Fruit fly (Drosophila melanogaster): ENCODE data around the gene CG4960.

The CG4960 gene

dm6 chr3R:25759430-25759829, 27.7 kb downstream of the CG4960 start (continued):
- peak; percentile 28 for TF ChIP-seq pdm3 (GFP tag; optimal IDR thresholded peaks at IDR 0.05)
- TF ChIP-seq vri (GFP tag; optimal IDR thresholded peaks at IDR 0.05), result peak; percentile 8
- no peak for TF ChIP-seq Hr4 (GFP tag; optimal IDR thresholded peaks at IDR 0.05)
- TF ChIP-seq lz (GFP tag; optimal IDR thresholded peaks at IDR 0.05), result no peak
- no peak for TF ChIP-seq Met (GFP tag; optimal IDR thresholded peaks at IDR 0.05)
- TF ChIP-seq dsx (GFP tag; optimal IDR thresholded peaks at IDR 0.05; ENCODE audit: poor library complexity, severe bottlenecking), result no peak
- no peak for TF ChIP-seq Lpt (GFP tag; optimal IDR thresholded peaks at IDR 0.05)

dm6 chr3R:25755864-25756507, 31.1 kb downstream of the CG4960 start:
- TF ChIP-seq Lpt (GFP tag; optimal IDR thresholded peaks at IDR 0.05), result no peak
- no peak for TF ChIP-seq Hr39 (GFP tag; optimal IDR thresholded peaks at IDR 0.05)
- TF ChIP-seq Sox14 (GFP tag; optimal IDR thresholded peaks at IDR 0.05), result no peak
- TF ChIP-seq svp (GFP tag), result peak; percentile 87

DNA sequence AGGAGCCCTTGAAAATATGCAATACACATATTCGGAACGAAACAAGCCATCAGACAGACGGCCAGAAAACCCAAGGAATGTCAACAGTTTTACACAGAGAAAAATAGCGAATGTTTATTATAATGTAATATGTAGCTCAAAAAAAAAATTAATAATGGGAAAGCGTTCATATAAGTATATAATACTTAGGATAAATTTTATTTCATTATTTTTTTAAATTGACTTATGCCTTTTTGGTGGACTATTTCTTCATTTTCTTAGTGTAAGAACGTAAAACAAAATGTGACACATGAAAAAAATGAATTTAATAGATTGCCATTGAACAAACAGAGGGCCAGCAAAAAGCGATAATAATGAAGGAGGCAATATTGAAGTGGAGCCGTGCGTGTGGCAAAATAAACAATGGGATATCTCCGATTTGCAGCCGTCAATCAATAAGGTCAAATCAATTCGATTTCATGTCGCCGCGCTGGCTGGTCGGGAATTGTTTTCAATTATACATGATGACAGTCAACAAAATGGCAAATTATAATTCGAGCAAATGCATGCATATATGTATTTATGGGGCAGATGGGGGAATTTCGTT, 32.2 kb downstream of the CG4960 start:
- TF ChIP-seq Met (GFP tag; optimal IDR thresholded peaks at IDR 0.05) (no peak), Blimp-1 (GFP tag; optimal IDR thresholded peaks at IDR 0.05) (no peak), CG7368 (GFP tag; optimal IDR thresholded peaks at IDR 0.05) (no peak), CG31627 (GFP tag; optimal IDR thresholded peaks at IDR 0.05) (no peak), salr (GFP tag; optimal IDR thresholded peaks at IDR 0.05) (no peak), achi (GFP tag; optimal IDR thresholded peaks at IDR 0.05) (no peak), topi (GFP tag; optimal IDR thresholded peaks at IDR 0.05) (peak; percentile 8), svp (GFP tag) (peak; percentile 91), fkh (GFP tag; optimal IDR thresholded peaks at IDR 0.05) (peak; percentile 47), Hr4 (GFP tag; optimal IDR thresholded peaks at IDR 0.05) (no peak), dsx (GFP tag; optimal IDR thresholded peaks at IDR 0.05; ENCODE audit: poor library complexity, severe bottlenecking) (peak; percentile 47), cyc (GFP tag; optimal IDR thresholded peaks at IDR 0.05) (no peak), Lpt (GFP tag; optimal IDR thresholded peaks at IDR 0.05) (no peak), Smox (GFP tag; optimal IDR thresholded peaks at IDR 0.05) (no peak), CG16779 (tag; optimal IDR thresholded peaks at IDR 0.05) (no peak), CG3032 (tag; optimal IDR thresholded peaks at IDR 0.05) (peak; percentile 15), CG8119 (GFP tag; IDR thresholded peaks at IDR 0.05) (no peak), Gug (GFP tag; IDR thresholded peaks at IDR 0.05) (0 out of 2 replicates have a peak, but pooled peaks have one; percentile 15), Eip78C (GFP tag) (peak; percentile 85), acj6 (GFP tag; optimal IDR thresholded peaks at IDR 0.05) (no peak)

DNA sequence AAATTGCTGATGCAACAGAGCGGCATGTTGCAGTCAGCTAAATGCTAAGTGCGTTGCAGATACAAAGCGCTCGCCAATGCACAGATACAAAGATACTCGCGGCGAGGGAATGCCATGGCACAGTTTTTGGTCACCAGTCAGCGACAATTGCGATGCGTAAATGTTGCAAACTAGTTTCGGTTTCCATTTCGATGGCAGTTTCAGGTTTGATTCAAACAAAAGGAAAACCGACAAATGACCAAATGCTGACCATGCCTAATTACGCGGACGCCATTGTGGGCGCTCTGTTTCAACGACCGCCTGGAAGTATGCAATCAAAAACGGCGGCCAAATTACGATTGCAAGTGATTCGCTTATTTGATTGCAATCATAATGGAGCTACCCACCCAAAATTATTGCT, 33.3 kb downstream of the CG4960 start:
- TF ChIP-seq CG6276 (GFP tag; optimal IDR thresholded peaks at IDR 0.05) (peak; percentile 68), fd85E (GFP tag; optimal IDR thresholded peaks at IDR 0.05) (no peak), CG32006 (GFP tag; optimal IDR thresholded peaks at IDR 0.05) (no peak), dsx (GFP tag; optimal IDR thresholded peaks at IDR 0.05; ENCODE audit: poor library complexity, severe bottlenecking) (peak; percentile 60), Eip78C (GFP tag) (peak; percentile 55), CG6163 (GFP tag; IDR thresholded peaks at IDR 0.05) (0 out of 3 replicates have a peak, but pooled peaks have one; percentile 33)

dm6 chr3R:25740348-25740751, 46.7 kb downstream of the CG4960 start, which contains the start of gene LpR2:
Gene LpR2 (minus strand): TSS chr3R:25740465.
- TF ChIP-seq CG8632 (GFP tag; optimal IDR thresholded peaks at IDR 0.05) (no peak), ss (GFP tag; optimal IDR thresholded peaks at IDR 0.05) (peak in 1 of 2 experiments; percentile 36), Hr39 (GFP tag; optimal IDR thresholded peaks at IDR 0.05) (no peak), Smox (GFP tag; optimal IDR thresholded peaks at IDR 0.05) (no peak), Hr4 (GFP tag; optimal IDR thresholded peaks at IDR 0.05) (no peak), Gug (GFP tag; IDR thresholded peaks at IDR 0.05) (peak; percentile 21; the same call in 1 of the 2 replicates), Ets21C (GFP tag; optimal IDR thresholded peaks at IDR 0.05) (no peak), fkh (GFP tag; optimal IDR thresholded peaks at IDR 0.05) (peak; percentile 21), Ets96B (tag; optimal IDR thresholded peaks at IDR 0.05) (no peak), CG6163 (GFP tag; IDR thresholded peaks at IDR 0.05) (peak; percentile 69; the same call in 1 of the 3 replicates), cyc (GFP tag; optimal IDR thresholded peaks at IDR 0.05) (no peak), OdsH (GFP tag; optimal IDR thresholded peaks at IDR 0.05) (no peak), dsx (GFP tag; optimal IDR thresholded peaks at IDR 0.05; ENCODE audit: poor library complexity, severe bottlenecking) (no peak), eg (GFP tag; IDR thresholded peaks at IDR 0.05) (peak; percentile 57; the same call in 2 of the 3 replicates), net (GFP tag; optimal IDR thresholded peaks at IDR 0.05) (no peak), CG8319 (GFP tag; optimal IDR thresholded peaks at IDR 0.05) (no peak), fd59A (GFP tag; optimal IDR thresholded peaks at IDR 0.05) (no peak), CG8119 (GFP tag; IDR thresholded peaks at IDR 0.05) (peak; percentile 45; the same call in 2 of the 3 replicates), CG31627 (GFP tag; optimal IDR thresholded peaks at IDR 0.05) (no peak), CG11902 (GFP tag; optimal IDR thresholded peaks at IDR 0.05) (no peak), CG16779 (tag; optimal IDR thresholded peaks at IDR 0.05) (no peak), pdm3 (GFP tag; optimal IDR thresholded peaks at IDR 0.05) (no peak), CG32006 (GFP tag; optimal IDR thresholded peaks at IDR 0.05) (no peak), CG6854 (GFP tag; optimal IDR thresholded peaks at IDR 0.05) (no peak), CG3032 (tag; optimal IDR thresholded peaks at IDR 0.05) (no peak)

Measured in whole organism, prepupa.